Worm (Caenorhabditis elegans): Measurements from ENCODE around the gene rcat-1.

rcat-1 gene

ce11 chrIV:210591-210990 is 44.6 kb downstream of the rcat-1 start:
- TF ChIP-seq hlh-12 (tag; optimal IDR thresholded peaks at IDR 0.05) (no peak), atf-7 (tag; optimal IDR thresholded peaks at IDR 0.05) (peak; percentile 20), ets-4 (GFP tag; optimal IDR thresholded peaks at IDR 0.05) (no peak), pbrm-1 (GFP tag; IDR thresholded peaks at IDR 0.05) (no peak), attf-3 (GFP tag; conservative IDR thresholded peaks at IDR 0.05) (no peak), C17E4.6 (GFP tag; IDR thresholded peaks at IDR 0.05) (no peak), ceh-40 (GFP tag; IDR thresholded peaks at IDR 0.05) (no peak), hrde-1 (tag; optimal IDR thresholded peaks at IDR 0.05; ENCODE audit: borderline replicate concordance) (no peak), ceh-100 (GFP tag; IDR thresholded peaks at IDR 0.05) (no peak), mxl-1 (tag; optimal IDR thresholded peaks at IDR 0.05) (no peak), madf-8 (GFP tag; conservative IDR thresholded peaks at IDR 0.05) (no peak), attf-5 (GFP tag; optimal IDR thresholded peaks at IDR 0.05) (peak; percentile 66), fkh-3 (tag; optimal IDR thresholded peaks at IDR 0.05) (no peak), aptf-2 (GFP tag; conservative IDR thresholded peaks at IDR 0.05) (no peak), tbp1 (GFP tag; optimal IDR thresholded peaks at IDR 0.05) (no peak), sea-2 (GFP tag; IDR thresholded peaks at IDR 0.05) (no peak), madf-10 (tag; optimal IDR thresholded peaks at IDR 0.05) (no peak), madf-3 (GFP tag; IDR thresholded peaks at IDR 0.05) (no peak), ama-1 (optimal IDR thresholded peaks at IDR 0.05) (no peak), ama-1 (GFP tag; optimal IDR thresholded peaks at IDR 0.05) (no peak), nhr-80 (tag; optimal IDR thresholded peaks at IDR 0.05) (peak; percentile 87), attf-6 (GFP tag; IDR thresholded peaks at IDR 0.05) (no peak), ccch-3 (GFP tag; optimal IDR thresholded peaks at IDR 0.05) (no peak), nfyb-1 (GFP tag; IDR thresholded peaks at IDR 0.05) (no peak), lag-1 (GFP tag; IDR thresholded peaks at IDR 0.05) (no peak), let-607 (tag; optimal IDR thresholded peaks at IDR 0.05) (no peak), tlf-1 (GFP tag; optimal IDR thresholded peaks at IDR 0.05) (no peak), xnd-1 (tag; optimal IDR thresholded peaks at IDR 0.05) (no peak), zim-3 (tag; optimal IDR thresholded peaks at IDR 0.05) (no peak), lsl-1 (GFP tag; optimal IDR thresholded peaks at IDR 0.05) (no peak), lin-26 (GFP tag; IDR thresholded peaks at IDR 0.05) (no peak), nhr-179 (tag; optimal IDR thresholded peaks at IDR 0.05) (no peak), lin-54 (GFP tag; optimal IDR thresholded peaks at IDR 0.05) (peak; percentile 7), B0035.1 (tag; optimal IDR thresholded peaks at IDR 0.05) (no peak), dox-1 (GFP tag; IDR thresholded peaks at IDR 0.05) (peak; percentile 57; the same call in 1 of the 2 replicates), snpc-3.4 (tag; optimal IDR thresholded peaks at IDR 0.05) (no peak), B0261.1 (tag; optimal IDR thresholded peaks at IDR 0.05) (no peak), bed-2 (GFP tag; IDR thresholded peaks at IDR 0.05) (no peak), dpl-1 (GFP tag; optimal IDR thresholded peaks at IDR 0.05) (no peak), ztf-26 (tag; optimal IDR thresholded peaks at IDR 0.05) (no peak), hmg-1.2 (GFP tag; IDR thresholded peaks at IDR 0.05) (peak; percentile 82), ZK185.1 (tag; optimal IDR thresholded peaks at IDR 0.05; ENCODE audit: poor library complexity, severe bottlenecking) (no peak), rpc-1 (optimal IDR thresholded peaks at IDR 0.05) (no peak), rpc-1 (tag; optimal IDR thresholded peaks at IDR 0.05) (no peak), lin-40 (tag; optimal IDR thresholded peaks at IDR 0.05) (peak; percentile 38), F23B12.7 (tag; optimal IDR thresholded peaks at IDR 0.05; ENCODE audit: insufficient read depth) (no peak), ceh-27 (GFP tag; optimal IDR thresholded peaks at IDR 0.05) (no peak), unc-130 (GFP tag; optimal IDR thresholded peaks at IDR 0.05) (no peak), ztf-6 (GFP tag; IDR thresholded peaks at IDR 0.05) (no peak), die-1 (tag; optimal IDR thresholded peaks at IDR 0.05) (no peak), mcd-1 (GFP tag; IDR thresholded peaks at IDR 0.05) (0 out of 2 replicates have a peak, but pooled peaks have one; percentile 37)
